Fruit fly (Drosophila melanogaster): ENCODE measurements around the gene Ythdc1.

- TF ChIP-seq cic (GFP tag; optimal IDR thresholded peaks at IDR 0.05) (no peak), tj (GFP tag; optimal IDR thresholded peaks at IDR 0.05) (no peak)
Observed at dm6 chr3L:3349825-3350123, 24.2 kb downstream of the Ythdc1 start.

All from whole organism, adult.